Worm (Caenorhabditis elegans): ENCODE data around the gene F26D2.14.

F26D2.14 gene

ce11 chrV:16429940-16430339 lies 5.7 kb upstream of the F26D2.14 start, which contains the start of gene str-73:
Gene str-73, plus strand, starts transcription at chrV:16430240.
- TF ChIP-seq nhr-43 (tag; optimal IDR thresholded peaks at IDR 0.05; ENCODE audit: poor library complexity, severe bottlenecking): no peak
- no peak for TF ChIP-seq pha-4 (tag; optimal IDR thresholded peaks at IDR 0.05)
- no peak for TF ChIP-seq egl-5 (tag; optimal IDR thresholded peaks at IDR 0.05)
- no peak for TF ChIP-seq jun-1 (tag; optimal IDR thresholded peaks at IDR 0.05)
- no peak for TF ChIP-seq snpc-4 (tag; optimal IDR thresholded peaks at IDR 0.05)
- TF ChIP-seq egl-27 (tag; optimal IDR thresholded peaks at IDR 0.05): no peak
- no peak for TF ChIP-seq nhr-77 (tag; optimal IDR thresholded peaks at IDR 0.05)
- no peak for TF ChIP-seq fos-1 (tag; optimal IDR thresholded peaks at IDR 0.05)
- TF ChIP-seq unc-62 (GFP tag; optimal IDR thresholded peaks at IDR 0.05): no peak
- TF ChIP-seq nfya-1 (tag; optimal IDR thresholded peaks at IDR 0.05; ENCODE audit: insufficient read depth): no peak
- no peak for TF ChIP-seq ceh-82 (tag; optimal IDR thresholded peaks at IDR 0.05)
- no peak for TF ChIP-seq ztf-11 (tag; optimal IDR thresholded peaks at IDR 0.05)
- TF ChIP-seq elt-2 (tag; optimal IDR thresholded peaks at IDR 0.05): no peak

- TF ChIP-seq nhr-76 (tag; optimal IDR thresholded peaks at IDR 0.05) (no peak), ama-1 (optimal IDR thresholded peaks at IDR 0.05) (no peak), nhr-237 (tag; optimal IDR thresholded peaks at IDR 0.05) (no peak), tbx-2 (tag; optimal IDR thresholded peaks at IDR 0.05) (no peak)
Observed at ce11 chrV:16433471-16433870, 2.2 kb upstream of the F26D2.14 start, which contains the start of gene clec-234. Gene clec-234, minus strand, starts transcription at chrV:16433571.

- TF ChIP-seq egl-5 (tag; optimal IDR thresholded peaks at IDR 0.05): no peak
- TF ChIP-seq unc-62 (GFP tag; optimal IDR thresholded peaks at IDR 0.05): no peak
- TF ChIP-seq unc-39 (tag; optimal IDR thresholded peaks at IDR 0.05): no peak
- TF ChIP-seq ceh-9 (tag; optimal IDR thresholded peaks at IDR 0.05): no peak
- no peak for TF ChIP-seq fos-1 (tag; optimal IDR thresholded peaks at IDR 0.05)
- no peak for TF ChIP-seq fkh-10 (GFP tag; optimal IDR thresholded peaks at IDR 0.05)
Observed at ce11 chrV:16437546-16437945, 1.9 kb downstream of the F26D2.14 start, which contains the start of gene F26D2.15. Gene F26D2.15, plus strand, starts transcription at chrV:16437846.

- TF ChIP-seq daf-12 (tag; optimal IDR thresholded peaks at IDR 0.05) (no peak), ceh-82 (tag; optimal IDR thresholded peaks at IDR 0.05) (no peak), mdl-1 (tag; optimal IDR thresholded peaks at IDR 0.05) (no peak), egl-27 (tag; optimal IDR thresholded peaks at IDR 0.05) (no peak), ztf-4 (tag; optimal IDR thresholded peaks at IDR 0.05) (no peak), ceh-9 (tag; optimal IDR thresholded peaks at IDR 0.05) (no peak), tbx-2 (tag; optimal IDR thresholded peaks at IDR 0.05) (no peak), jun-1 (tag; optimal IDR thresholded peaks at IDR 0.05) (no peak), snpc-4 (tag; optimal IDR thresholded peaks at IDR 0.05) (no peak), elt-2 (tag; optimal IDR thresholded peaks at IDR 0.05) (no peak), unc-39 (tag; optimal IDR thresholded peaks at IDR 0.05) (no peak), nhr-77 (tag; optimal IDR thresholded peaks at IDR 0.05) (no peak), zag-1 (tag; optimal IDR thresholded peaks at IDR 0.05) (no peak), nhr-23 (tag; optimal IDR thresholded peaks at IDR 0.05) (no peak), lsy-12 (tag; optimal IDR thresholded peaks at IDR 0.05) (no peak)
Observed at ce11 chrV:16443626-16444025, 8.0 kb downstream of the F26D2.14 start, which contains the start of gene srh-141. Gene srh-141, plus strand, starts transcription at chrV:16443926.

ce11 chrV:16445676-16446075 lies 10.0 kb downstream of the F26D2.14 start, which contains the start of gene T08G3.6:
Gene T08G3.6, plus strand, starts transcription at chrV:16445976.
- TF ChIP-seq unc-62 (GFP tag; optimal IDR thresholded peaks at IDR 0.05) (no peak), aly-2 (tag; optimal IDR thresholded peaks at IDR 0.05) (no peak), ceh-9 (tag; optimal IDR thresholded peaks at IDR 0.05) (no peak), nhr-11 (tag; optimal IDR thresholded peaks at IDR 0.05) (no peak), snpc-4 (tag; optimal IDR thresholded peaks at IDR 0.05) (no peak), R02D3.7 (tag; optimal IDR thresholded peaks at IDR 0.05) (no peak), elt-3 (tag; optimal IDR thresholded peaks at IDR 0.05) (no peak), fkh-10 (GFP tag; optimal IDR thresholded peaks at IDR 0.05) (no peak), lin-15B (tag; optimal IDR thresholded peaks at IDR 0.05) (no peak), elt-2 (tag; optimal IDR thresholded peaks at IDR 0.05) (no peak), mml-1 (tag; optimal IDR thresholded peaks at IDR 0.05) (no peak), ceh-16 (tag; optimal IDR thresholded peaks at IDR 0.05) (no peak), nhr-28 (tag; optimal IDR thresholded peaks at IDR 0.05) (no peak), unc-39 (tag; optimal IDR thresholded peaks at IDR 0.05) (no peak)
